Fruit fly (Drosophila melanogaster) whole organism, embryonic: ENCODE data around the gene JMJD5.
A peak's percentile ranks its signal among the peaks of the same experiment; 100 is the strongest.

Experiments used
- CG10366 ChIP-seq: fragments of 200-800 bp; sonication (Bioruptor generic); IDR thresholded peaks from 2 replicates; pipeline ENCODE4 v1.3.6; 2022; ENCODE audit warnings: missing biosample characterization, missing genetic modification characterization
- CG11085 ChIP-seq: fragments of 200-800 bp; sonication (Bioruptor generic); IDR thresholded peaks from 2 replicates; pipeline ENCODE4 v1.3.6; 2022; ENCODE audit warnings: missing biosample characterization, missing genetic modification characterization
- CG12155 ChIP-seq: fragments of 200-800 bp; sonication (Bioruptor generic); optimal IDR thresholded peaks from 3 replicates; lab custom pipeline; 2016; ENCODE audit warnings: missing biosample characterization, missing genetic modification characterization
- CG12391 ChIP-seq: fragments of 200-800 bp; sonication (Bioruptor generic); optimal IDR thresholded peaks from 3 replicates; lab custom pipeline; 2018; ENCODE audit warnings: missing biosample characterization, mild to moderate bottlenecking, missing genetic modification characterization, moderate library complexity
- CG13296 ChIP-seq: fragments of 200-800 bp; sonication (Bioruptor generic); optimal IDR thresholded peaks from 3 replicates; lab custom pipeline; 2018; ENCODE audit warnings: missing biosample characterization, mild to moderate bottlenecking, missing genetic modification characterization
- CG14441 ChIP-seq: fragments of 200-800 bp; sonication (Bioruptor generic); IDR thresholded peaks from 2 replicates; pipeline ENCODE4 v1.3.6; 2022; ENCODE audit warnings: missing biosample characterization, missing genetic modification characterization
- CG15011 ChIP-seq: fragments of 200-800 bp; sonication (Bioruptor generic); optimal IDR thresholded peaks from 3 replicates; lab custom pipeline; 2018; ENCODE audit warnings: missing biosample characterization, mild to moderate bottlenecking, missing genetic modification characterization
- CG1603 ChIP-seq: fragments of 200-800 bp; sonication (Bioruptor generic); optimal IDR thresholded peaks from 2 replicates; lab custom pipeline; 2019; ENCODE audit warnings: missing biosample characterization, mild to moderate bottlenecking, missing genetic modification characterization, moderate library complexity
- CG16815 ChIP-seq: fragments of 200-800 bp; sonication (Bioruptor generic); optimal IDR thresholded peaks from 3 replicates; lab custom pipeline; 2017; ENCODE audit warnings: missing biosample characterization, mild to moderate bottlenecking, missing genetic modification characterization
- CG2116 ChIP-seq: fragments of 200-800 bp; sonication (Bioruptor generic); optimal IDR thresholded peaks from 3 replicates; lab custom pipeline; 2018; ENCODE audit warnings: missing biosample characterization, mild to moderate bottlenecking, missing genetic modification characterization
- CG31441 ChIP-seq: fragments of 200-800 bp; sonication (Bioruptor generic); IDR thresholded peaks from 2 replicates; pipeline ENCODE4 v1.3.6; 2022; ENCODE audit warnings: missing biosample characterization, missing genetic modification characterization
- CG32532 ChIP-seq: fragments of 200-800 bp; sonication (Bioruptor generic); IDR thresholded peaks from 2 replicates; pipeline ENCODE4 v1.3.6; 2022; ENCODE audit warnings: missing biosample characterization, missing genetic modification characterization
- CG32767 ChIP-seq: fragments of 200-800 bp; sonication (Bioruptor generic); IDR thresholded peaks from 2 replicates; pipeline ENCODE4 v1.3.6; 2022; ENCODE audit warnings: missing biosample characterization, missing genetic modification characterization
- CG4617 ChIP-seq: fragments of 200-800 bp; sonication (Bioruptor generic); optimal IDR thresholded peaks from 3 replicates; lab custom pipeline; 2016; ENCODE audit warnings: missing biosample characterization, missing genetic modification characterization, borderline replicate concordance
- CG4820 ChIP-seq: fragments of 200-800 bp; sonication (Bioruptor generic); optimal IDR thresholded peaks from 3 replicates; lab custom pipeline; 2016; ENCODE audit warnings: missing biosample characterization, missing genetic modification characterization
- CG7271 ChIP-seq: fragments of 200-800 bp; sonication (Bioruptor generic); optimal IDR thresholded peaks from 2 replicates; lab custom pipeline; 2018; ENCODE audit warnings: missing biosample characterization, mild to moderate bottlenecking, missing genetic modification characterization, moderate library complexity
- CG8944 ChIP-seq: fragments of 200-800 bp; sonication (Bioruptor generic); optimal IDR thresholded peaks from 3 replicates; lab custom pipeline; 2016; ENCODE audit warnings: missing biosample characterization, missing genetic modification characterization
- CG9215 ChIP-seq: fragments of 200-800 bp; sonication (Bioruptor generic); IDR thresholded peaks from 2 replicates; pipeline ENCODE4 v1.3.6; 2022; ENCODE audit warnings: missing biosample characterization, missing genetic modification characterization
- CG9876 ChIP-seq: fragments of 200-800 bp; sonication (Bioruptor generic); optimal IDR thresholded peaks from 2 replicates; lab custom pipeline; 2016; ENCODE audit warnings: missing biosample characterization, missing genetic modification characterization
- HLHmδ ChIP-seq: fragments of 200-800 bp; sonication (Bioruptor generic); optimal IDR thresholded peaks from 2 replicates; lab custom pipeline; 2018; ENCODE audit warnings: missing biosample characterization, mild to moderate bottlenecking, missing genetic modification characterization, moderate library complexity
- Hand ChIP-seq: fragments of 200-800 bp; sonication (Bioruptor generic); optimal IDR thresholded peaks from 2 replicates; lab custom pipeline; 2017; ENCODE audit warnings: mild to moderate bottlenecking, missing biosample characterization, missing genetic modification reagents, missing genetic modification characterization
- HmgZ ChIP-seq: fragments of 200-800 bp; sonication (Bioruptor generic); optimal IDR thresholded peaks from 2 replicates; lab custom pipeline; 2018; ENCODE audit warnings: missing biosample characterization, mild to moderate bottlenecking, missing genetic modification characterization
- Hmr ChIP-seq: fragments of 200-800 bp; sonication (Bioruptor generic); optimal IDR thresholded peaks from 3 replicates; lab custom pipeline; 2017; ENCODE audit warnings: mild to moderate bottlenecking, missing biosample characterization, missing genetic modification reagents, missing genetic modification characterization
- Hr78 ChIP-seq, 2 experiments: fragments of 200-800 bp in 1 of 2; fragments of >200 bp in 1 of 2; sonication (Bioruptor generic) in 1 of 2; optimal IDR thresholded peaks; 2 replicates each; lab custom pipeline; 2017 to 2019; ENCODE audit warnings: missing biosample characterization in 2 of 2, missing genetic modification characterization in 2 of 2, mild to moderate bottlenecking in 1 of 2, moderate library complexity in 1 of 2
- NC2β ChIP-seq: fragments of 200-800 bp; sonication (Bioruptor generic); optimal IDR thresholded peaks from 2 replicates; lab custom pipeline; 2016; ENCODE audit warnings: missing biosample characterization, missing genetic modification characterization
- NK7.1 ChIP-seq: fragments of 200-800 bp; sonication (Bioruptor generic); optimal IDR thresholded peaks from 3 replicates; lab custom pipeline; 2016; ENCODE audit warnings: missing biosample characterization, missing genetic modification characterization
- Sry-δ ChIP-seq: fragments of 200-800 bp; sonication (Bioruptor generic); optimal IDR thresholded peaks from 2 replicates; lab custom pipeline; 2016; ENCODE audit warnings: missing biosample characterization, missing genetic modification characterization
- bcd ChIP-seq: fragments of 200-800 bp; sonication (Bioruptor generic); optimal IDR thresholded peaks from 2 replicates; lab custom pipeline; 2017; ENCODE audit warnings: missing biosample characterization, mild to moderate bottlenecking, missing genetic modification characterization
- croc ChIP-seq: fragments of 200-800 bp; sonication (Bioruptor generic); conservative IDR thresholded peaks from 3 replicates; pipeline ENCODE4 v1.3.6; 2022; ENCODE audit warnings: missing biosample characterization, missing genetic modification characterization
- disco-r ChIP-seq: fragments of 200-800 bp; sonication (Bioruptor generic); optimal IDR thresholded peaks from 2 replicates; lab custom pipeline; 2016; ENCODE audit warnings: missing biosample characterization, missing genetic modification characterization
- dysf ChIP-seq: fragments of 200-800 bp; sonication (Bioruptor generic); IDR thresholded peaks from 3 replicates; pipeline ENCODE4 v1.3.6; 2022; ENCODE audit warnings: missing biosample characterization, missing genetic modification characterization
- fd102C ChIP-seq: fragments of 200-800 bp; sonication (Bioruptor generic); optimal IDR thresholded peaks from 2 replicates; lab custom pipeline; 2018; ENCODE audit warnings: missing biosample characterization, mild to moderate bottlenecking, missing genetic modification characterization, moderate library complexity
- fru ChIP-seq: fragments of >200 bp; optimal IDR thresholded peaks from 2 replicates; lab custom pipeline; 2017
- gem ChIP-seq: fragments of 200-800 bp; sonication (Bioruptor generic); optimal IDR thresholded peaks from 2 replicates; lab custom pipeline; 2019; ENCODE audit warnings: missing biosample characterization, mild to moderate bottlenecking, missing genetic modification characterization, moderate library complexity
- grau ChIP-seq: fragments of 200-800 bp; optimal IDR thresholded peaks from 3 replicates; lab custom pipeline; 2019; ENCODE audit warnings: missing biosample characterization, mild to moderate bottlenecking, missing genetic modification characterization, moderate library complexity
- hkb ChIP-seq, 2 experiments: fragments of 200-800 bp in 1 of 2; fragments of >200 bp in 1 of 2; sonication (Bioruptor generic) in 1 of 2; IDR thresholded peaks in 1 of 2; optimal IDR thresholded peaks in 1 of 2; 2 replicates each; pipeline versions ENCODE4 v1.3.6 to Lab custom; 2017 to 2022; ENCODE audit warnings: missing biosample characterization in 1 of 2, missing genetic modification characterization in 1 of 2
- ind ChIP-seq: fragments of 200-800 bp; sonication (Bioruptor generic); optimal IDR thresholded peaks from 3 replicates; lab custom pipeline; 2016; ENCODE audit warnings: missing biosample characterization, missing genetic modification characterization
- insv ChIP-seq, 2 experiments: fragments of 200-800 bp; sonication (Bioruptor generic); optimal IDR thresholded peaks; 3 replicates each; lab custom pipeline; 2016 to 2018; ENCODE audit warnings: missing biosample characterization in 2 of 2, missing genetic modification characterization in 2 of 2
- knrl ChIP-seq: fragments of 200-800 bp; sonication (Bioruptor generic); IDR thresholded peaks from 3 replicates; pipeline ENCODE4 v1.3.6; 2022; ENCODE audit warnings: missing biosample characterization, missing genetic modification characterization; ENCODE audit not compliant: partially characterized antibody
- mirr ChIP-seq: fragments of 200-800 bp; sonication (Bioruptor generic); optimal IDR thresholded peaks from 3 replicates; lab custom pipeline; 2018; ENCODE audit warnings: missing biosample characterization, mild to moderate bottlenecking, missing genetic modification characterization
- nerfin-2 ChIP-seq: fragments of 200-800 bp; sonication (Bioruptor generic); IDR thresholded peaks from 2 replicates; pipeline ENCODE4 v1.3.6; 2022; ENCODE audit warnings: missing biosample characterization, missing genetic modification characterization; ENCODE audit not compliant: partially characterized antibody
- pb ChIP-seq: fragments of 200-800 bp; sonication (Bioruptor generic); optimal IDR thresholded peaks from 3 replicates; lab custom pipeline; 2016; ENCODE audit warnings: missing biosample characterization, missing genetic modification characterization
- repo ChIP-seq: fragments of 200-800 bp; sonication (Bioruptor generic); optimal IDR thresholded peaks from 2 replicates; lab custom pipeline; 2016; ENCODE audit warnings: missing biosample characterization, missing genetic modification characterization
- sima ChIP-seq: fragments of 200-800 bp; sonication (Bioruptor generic); optimal IDR thresholded peaks from 2 replicates; lab custom pipeline; 2016; ENCODE audit warnings: missing biosample characterization, missing genetic modification characterization
- slp2 ChIP-seq: fragments of 200-800 bp; sonication (Bioruptor generic); optimal IDR thresholded peaks from 2 replicates; lab custom pipeline; 2016; ENCODE audit warnings: missing biosample characterization, missing genetic modification characterization
- so ChIP-seq: fragments of 200-800 bp; sonication (Bioruptor generic); IDR thresholded peaks from 3 replicates; pipeline ENCODE4 v1.3.6; 2022; ENCODE audit warnings: missing biosample characterization, missing genetic modification characterization
- tap ChIP-seq: fragments of 200-800 bp; optimal IDR thresholded peaks from 3 replicates; lab custom pipeline; 2019; ENCODE audit warnings: missing biosample characterization, mild to moderate bottlenecking, missing genetic modification characterization, moderate library complexity
- tin ChIP-seq: fragments of 200-800 bp; sonication (Bioruptor generic); optimal IDR thresholded peaks from 3 replicates; lab custom pipeline; 2016; ENCODE audit warnings: missing biosample characterization, missing genetic modification characterization
- ttk ChIP-seq: fragments of 200-800 bp; sonication (Bioruptor generic); IDR thresholded peaks from 2 replicates; pipeline ENCODE4 v2.1.2; 2022; ENCODE audit warnings: missing biosample characterization, missing genetic modification characterization
- vnd ChIP-seq: fragments of 200-800 bp; sonication (Bioruptor generic); IDR thresholded peaks from 3 replicates; pipeline ENCODE4 v1.3.6; 2022; ENCODE audit warnings: missing biosample characterization, missing genetic modification characterization; ENCODE audit not compliant: partially characterized antibody
- wek ChIP-seq: fragments of 200-800 bp; sonication (Bioruptor generic); optimal IDR thresholded peaks from 3 replicates; lab custom pipeline; 2018; ENCODE audit warnings: missing biosample characterization, mild to moderate bottlenecking, missing genetic modification characterization, moderate library complexity

Gene JMJD5

DNA sequence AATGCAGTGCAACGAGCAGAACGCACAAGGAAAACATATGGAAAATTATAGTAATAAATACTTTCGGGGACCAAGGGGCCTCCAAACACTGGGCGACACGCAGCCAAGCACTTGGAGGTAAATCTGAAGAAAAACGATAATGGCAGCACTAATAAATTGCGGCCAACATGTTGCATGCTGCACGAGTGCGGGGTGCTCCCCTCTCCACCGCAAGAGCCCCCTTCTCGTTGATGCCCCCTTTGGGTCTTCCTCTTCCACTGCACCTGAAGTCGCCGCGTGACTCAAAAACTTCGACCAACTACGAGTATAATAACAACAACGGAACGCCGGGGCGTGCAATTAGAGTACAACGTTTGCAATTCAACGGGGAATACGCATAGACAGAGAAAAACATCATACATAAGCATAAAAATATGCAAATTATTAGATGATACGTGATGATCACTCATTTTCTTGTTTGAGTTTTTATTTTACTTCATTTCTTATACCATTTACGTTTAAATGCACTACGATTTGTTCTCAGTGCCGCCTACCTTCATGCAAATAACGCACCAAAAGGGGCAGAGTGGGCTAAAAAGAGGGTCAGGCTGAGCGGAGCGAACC is 39.2 kb downstream of the JMJD5 start (continued):
- TF ChIP-seq CG4617 (GFP tag; lab: Kevin White, UChicago) (no peak), insv (GFP tag; optimal IDR thresholded peaks at IDR 0.05; lab: Kevin White, UChicago) (no peak), tap (tag; lab: Kevin White, UChicago) (peak; percentile 54), NK7.1 (GFP tag; lab: Kevin White, UChicago) (no peak), sima (GFP tag; lab: Kevin White, UChicago) (no peak), Hand (GFP tag; lab: Kevin White, UChicago) (no peak), CG32532 (GFP tag; lab: Robert Waterston, UW) (no peak), hkb (optimal IDR thresholded peaks at IDR 0.05; lab: Kevin White, UChicago) (no peak), hkb (GFP tag; IDR thresholded peaks at IDR 0.05; lab: Robert Waterston, UW) (no peak), croc (no peak), CG10366 (GFP tag; lab: Robert Waterston, UW) (no peak), tin (no peak), vnd (no peak), ind (GFP tag; lab: Kevin White, UChicago) (no peak), so (GFP tag; lab: Robert Waterston, UW) (no peak), gem (tag; lab: Kevin White, UChicago) (peak; percentile 41), CG32767 (GFP tag; lab: Robert Waterston, UW) (0 out of 2 replicates have a peak, but pooled peaks have one; percentile 36), CG13296 (no peak), dysf (GFP tag; lab: Robert Waterston, UW) (no peak), fd102C (no peak), grau (tag; lab: Kevin White, UChicago) (no peak), CG15011 (GFP tag; lab: Kevin White, UChicago) (no peak), wek (GFP tag; lab: Kevin White, UChicago) (no peak), CG12391 (tag; lab: Kevin White, UChicago) (no peak), NC2β (GFP tag; lab: Kevin White, UChicago) (no peak), CG4820 (GFP tag; lab: Kevin White, UChicago) (peak; percentile 17), Sry-δ (no peak), fru (no peak), mirr (GFP tag; lab: Kevin White, UChicago) (no peak), CG11085 (GFP tag; lab: Robert Waterston, UW) (no peak), bcd (GFP tag; lab: Kevin White, UChicago) (no peak), HLHmδ (GFP tag; lab: Kevin White, UChicago) (no peak), knrl (GFP tag; lab: Robert Waterston, UW) (no peak), repo (GFP tag; lab: Kevin White, UChicago) (no peak), Hmr (GFP tag; lab: Kevin White, UChicago) (no peak), disco-r (no peak), HmgZ (tag; lab: Kevin White, UChicago) (no peak), CG2116 (no peak), CG9876 (GFP tag; lab: Kevin White, UChicago) (no peak), nerfin-2 (GFP tag; lab: Robert Waterston, UW) (no peak), slp2 (GFP tag; lab: Kevin White, UChicago) (no peak), CG12155 (no peak), Hr78 (GFP tag; optimal IDR thresholded peaks at IDR 0.05; lab: Kevin White, UChicago) (no peak), CG14441 (GFP tag; lab: Robert Waterston, UW) (no peak), ttk (GFP tag; lab: Robert Waterston, UW) (no peak), CG8944 (GFP tag; lab: Kevin White, UChicago) (no peak), CG31441 (GFP tag; lab: Robert Waterston, UW) (no peak), CG1603 (tag; lab: Kevin White, UChicago) (peak; percentile 43), CG9215 (GFP tag; lab: Robert Waterston, UW) (no peak), CG16815 (GFP tag; lab: Kevin White, UChicago) (no peak), pb (GFP tag; lab: Kevin White, UChicago) (no peak), CG7271 (tag; lab: Kevin White, UChicago) (no peak)
